Worm (Caenorhabditis elegans) whole organism, late embryonic: ENCODE measurements around the gene str-231.

ENCODE experiments used
- F13H6.1 ChIP-seq: sonication (generic microtip); optimal IDR thresholded peaks from 2 replicates; lab custom pipeline; 2016; ENCODE audit warnings: missing genetic modification characterization, missing compliant biosample characterization
- T23F11.4 ChIP-seq: fragments of 200-800 bp; sonication (Bioruptor generic); optimal IDR thresholded peaks from 2 replicates; lab custom pipeline; 2018; ENCODE audit warnings: mild to moderate bottlenecking, missing genetic modification characterization, missing compliant biosample characterization
- ama-1 ChIP-seq: fragments of 150-350 bp; optimal IDR thresholded peaks from 2 replicates; lab custom pipeline; 2014
- ceh-18 ChIP-seq: sonication (generic microtip); optimal IDR thresholded peaks from 2 replicates; lab custom pipeline; 2016; ENCODE audit warnings: missing genetic modification characterization, missing compliant biosample characterization
- ceh-19 ChIP-seq: fragments of 200-800 bp; sonication (Bioruptor generic); optimal IDR thresholded peaks from 2 replicates; lab custom pipeline; 2018; ENCODE audit warnings: mild to moderate bottlenecking, missing genetic modification characterization, missing compliant biosample characterization
- ceh-2 ChIP-seq: sonication (generic microtip); optimal IDR thresholded peaks from 2 replicates; lab custom pipeline; 2016; ENCODE audit warnings: missing genotype, missing genetic modification characterization, missing compliant biosample characterization
- ceh-22 ChIP-seq: sonication (generic microtip); optimal IDR thresholded peaks from 2 replicates; lab custom pipeline; 2017; ENCODE audit warnings: missing biosample characterization, missing genetic modification characterization
- ceh-30 ChIP-seq: fragments of 150-350 bp; optimal IDR thresholded peaks from 2 replicates; lab custom pipeline; 2014; ENCODE audit warnings: missing biosample characterization, missing genetic modification characterization
- ceh-34 ChIP-seq: sonication (generic microtip); optimal IDR thresholded peaks from 2 replicates; lab custom pipeline; 2016; ENCODE audit warnings: mild to moderate bottlenecking, missing genetic modification characterization, missing compliant biosample characterization
- ets-4 ChIP-seq: sonication (generic microtip); optimal IDR thresholded peaks from 2 replicates; lab custom pipeline; 2016; ENCODE audit warnings: missing genetic modification characterization, missing compliant biosample characterization
- fax-1 ChIP-seq: sonication (generic microtip); optimal IDR thresholded peaks from 2 replicates; lab custom pipeline; 2016; ENCODE audit warnings: missing genotype, missing genetic modification characterization, missing compliant biosample characterization
- fkh-6 ChIP-seq: sonication (generic microtip); optimal IDR thresholded peaks from 2 replicates; lab custom pipeline; 2016; ENCODE audit warnings: missing genetic modification characterization, missing compliant biosample characterization
- gmeb-2 ChIP-seq: sonication (generic microtip); optimal IDR thresholded peaks from 2 replicates; lab custom pipeline; 2016; ENCODE audit warnings: missing genetic modification characterization, inconsistent platforms, missing compliant biosample characterization
- hlh-13 ChIP-seq: fragments of 200-800 bp; sonication (Bioruptor generic); optimal IDR thresholded peaks from 2 replicates; lab custom pipeline; 2018; ENCODE audit warnings: mild to moderate bottlenecking, missing genetic modification characterization, missing compliant biosample characterization
- hlh-15 ChIP-seq: sonication (generic microtip); optimal IDR thresholded peaks from 2 replicates; lab custom pipeline; 2016; ENCODE audit warnings: missing genetic modification characterization, missing compliant biosample characterization
- hlh-30 ChIP-seq: sonication (generic microtip); optimal IDR thresholded peaks from 2 replicates; lab custom pipeline; 2017; ENCODE audit warnings: antibody characterized with exemption, missing genetic modification characterization, missing compliant biosample characterization; ENCODE audit not compliant: insufficient read depth
- hlh-6 ChIP-seq: sonication (generic microtip); optimal IDR thresholded peaks from 2 replicates; lab custom pipeline; 2016; ENCODE audit warnings: missing genotype, missing genetic modification characterization, missing compliant biosample characterization
- lim-6 ChIP-seq: sonication (generic microtip); optimal IDR thresholded peaks from 2 replicates; lab custom pipeline; 2016; ENCODE audit warnings: missing genetic modification characterization, missing compliant biosample characterization
- madf-2 ChIP-seq: sonication (generic microtip); optimal IDR thresholded peaks from 2 replicates; lab custom pipeline; 2017; ENCODE audit warnings: missing genetic modification characterization, missing compliant biosample characterization
- mec-3 ChIP-seq: sonication (generic microtip); optimal IDR thresholded peaks from 2 replicates; lab custom pipeline; 2016; ENCODE audit warnings: borderline replicate concordance, missing genetic modification characterization, missing compliant biosample characterization
- nfya-1 ChIP-seq: sonication (generic microtip); optimal IDR thresholded peaks from 2 replicates; lab custom pipeline; 2017; ENCODE audit warnings: missing genetic modification characterization, mild to moderate bottlenecking, missing compliant biosample characterization, antibody characterized with exemption, moderate library complexity
- nhr-11 ChIP-seq: fragments of 150-350 bp; optimal IDR thresholded peaks from 2 replicates; lab custom pipeline; 2014; ENCODE audit warnings: missing biosample characterization, missing genetic modification characterization
- odd-2 ChIP-seq: sonication (generic microtip); optimal IDR thresholded peaks from 2 replicates; lab custom pipeline; 2017; ENCODE audit warnings: antibody characterized with exemption, mild to moderate bottlenecking, missing genetic modification characterization, missing compliant biosample characterization
- pax-1 ChIP-seq: fragments of 150-350 bp; optimal IDR thresholded peaks from 2 replicates; lab custom pipeline; 2014; ENCODE audit warnings: missing biosample characterization, missing genetic modification characterization
- pha-4 ChIP-seq: fragments of 150-350 bp; optimal IDR thresholded peaks from 2 replicates; lab custom pipeline; 2018; ENCODE audit warnings: missing biosample characterization, missing genetic modification reagents, missing genetic modification characterization
- sox-2 ChIP-seq: fragments of 200-800 bp; sonication (Bioruptor generic); IDR thresholded peaks from 2 replicates; pipeline ENCODE4 v1.3.6; 2022; ENCODE audit warnings: missing genetic modification reagents, missing genetic modification characterization, missing compliant biosample characterization
- sox-4 ChIP-seq: sonication (generic microtip); optimal IDR thresholded peaks from 2 replicates; lab custom pipeline; 2017; ENCODE audit warnings: mild to moderate bottlenecking, missing genetic modification characterization, inconsistent platforms, missing compliant biosample characterization
- syd-9 ChIP-seq: sonication (generic microtip); optimal IDR thresholded peaks from 2 replicates; lab custom pipeline; 2016; ENCODE audit warnings: mild to moderate bottlenecking, missing genetic modification characterization, moderate library complexity, missing compliant biosample characterization
- tbx-2 ChIP-seq: sonication (generic microtip); optimal IDR thresholded peaks from 2 replicates; lab custom pipeline; 2016; ENCODE audit warnings: missing genetic modification characterization, missing compliant biosample characterization
- unc-3 ChIP-seq, 2 experiments: fragments of 200-800 bp in 1 of 2; sonication (Bioruptor generic) in 1 of 2; sonication (generic microtip) in 1 of 2; conservative IDR thresholded peaks in 1 of 2; optimal IDR thresholded peaks in 1 of 2; 2 replicates each; pipeline versions ENCODE4 v1.3.6 to Lab custom; 2016 to 2022; ENCODE audit warnings: missing compliant biosample characterization in 2 of 2, missing genetic modification characterization in 2 of 2, missing genetic modification reagents in 1 of 2
- unc-42 ChIP-seq: sonication (generic microtip); optimal IDR thresholded peaks from 2 replicates; lab custom pipeline; 2016; ENCODE audit warnings: missing genotype, missing genetic modification characterization, missing compliant biosample characterization
- unc-55 ChIP-seq: sonication (generic microtip); optimal IDR thresholded peaks from 2 replicates; lab custom pipeline; 2017; ENCODE audit warnings: missing biosample characterization, missing genetic modification reagents, missing genetic modification characterization
- unc-86 ChIP-seq: sonication (generic microtip); optimal IDR thresholded peaks from 2 replicates; lab custom pipeline; 2016; ENCODE audit warnings: missing genetic modification characterization, missing compliant biosample characterization

The str-231 gene

DNA sequence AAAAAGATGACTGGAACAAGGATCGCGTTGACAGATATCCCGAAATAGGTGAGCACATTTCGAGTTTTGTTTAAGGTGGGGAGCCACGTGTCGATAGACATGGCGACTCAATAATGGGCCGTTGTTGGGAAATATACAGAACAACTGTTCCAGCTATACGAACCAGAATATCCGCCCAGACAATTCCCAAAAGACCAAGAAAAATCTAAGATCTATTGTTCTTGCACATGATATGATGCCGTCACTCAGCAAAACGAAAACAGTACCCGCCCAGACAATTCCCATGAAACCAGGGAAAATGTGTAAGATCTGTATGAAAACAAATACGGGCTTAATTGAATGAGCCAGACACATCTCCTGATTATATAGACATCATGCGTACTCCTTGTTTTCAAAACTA, at the start of gene str-231:
str-231 (minus strand) TSS at position 101 of the 400 bp plus-strand sequence.
- no peak for TF ChIP-seq ceh-2
- TF ChIP-seq ets-4 (tag; lab: Kevin White, UChicago), result no peak
- no peak for TF ChIP-seq gmeb-2 (tag; lab: Kevin White, UChicago)
- no peak for TF ChIP-seq hlh-15 (tag; lab: Kevin White, UChicago)
- TF ChIP-seq ceh-19 (GFP tag; lab: Kevin White, UChicago), result no peak
- TF ChIP-seq madf-2 (tag; lab: Kevin White, UChicago), result no peak
- no peak for TF ChIP-seq sox-2 (GFP tag; lab: Robert Waterston, UW)
- TF ChIP-seq pha-4 (tag; lab: Kevin White, UChicago), result no peak
- TF ChIP-seq ceh-18 (tag; lab: Kevin White, UChicago), result no peak
- TF ChIP-seq, all 69 proteins: peak for 0

DNA sequence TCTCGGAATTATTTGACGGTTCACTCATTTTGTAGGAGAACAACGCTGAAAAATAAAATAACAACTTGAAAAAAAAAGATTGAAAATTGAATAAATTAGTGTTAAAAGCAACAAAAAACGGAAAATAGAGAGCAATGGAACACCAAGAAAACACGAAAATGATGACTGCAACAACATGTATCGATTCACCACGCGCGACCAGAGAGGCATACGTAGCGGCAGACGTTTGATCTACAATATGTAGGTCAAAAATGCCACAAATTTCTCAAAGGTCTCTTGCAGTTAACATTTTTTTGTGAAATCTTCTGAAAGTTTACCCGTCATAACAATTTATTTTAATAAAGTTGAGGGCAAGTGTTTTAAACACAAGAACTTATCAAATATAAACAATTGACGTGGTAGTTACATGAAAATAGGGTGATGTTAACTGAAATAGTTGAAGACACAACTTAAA, 49.6 kb upstream of the str-231 start, which contains the start of gene F14H3.5:
F14H3.5 (minus strand) TSS at position 51 of the 454 bp plus-strand sequence.
- TF ChIP-seq unc-86 (tag; lab: Kevin White, UChicago) (no peak), hlh-6 (no peak), lim-6 (tag; lab: Kevin White, UChicago) (no peak), odd-2 (tag; lab: Kevin White, UChicago) (no peak)

DNA sequence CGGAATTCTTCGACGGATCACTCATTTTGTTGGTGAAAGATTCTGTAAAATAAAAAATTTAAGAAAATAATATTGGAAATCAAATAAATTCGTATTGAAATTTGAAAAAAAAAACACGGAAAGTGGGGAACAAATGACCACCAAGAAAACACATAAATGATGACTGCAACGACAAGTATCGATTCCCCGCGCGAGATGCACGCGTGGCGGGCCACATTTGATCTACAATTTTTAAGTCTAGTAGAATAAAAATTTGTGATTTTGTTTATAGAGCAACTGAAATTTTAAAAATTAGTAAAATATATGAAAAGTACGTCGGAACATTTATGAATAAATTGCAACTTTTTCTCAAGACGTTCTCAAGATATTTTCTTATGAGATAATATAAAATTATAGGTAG, 47.6 kb upstream of the str-231 start, which contains the start of gene F14H3.4:
F14H3.4 (minus strand) TSS at position 42 of the 400 bp plus-strand sequence.
- TF ChIP-seq hlh-13 (GFP tag; lab: Kevin White, UChicago) (no peak), mec-3 (no peak), unc-3 (GFP tag; conservative IDR thresholded peaks at IDR 0.05; lab: Robert Waterston, UW) (no peak), unc-3 (tag; optimal IDR thresholded peaks at IDR 0.05; lab: Kevin White, UChicago) (no peak), tbx-2 (no peak), T23F11.4 (GFP tag; lab: Kevin White, UChicago) (no peak), nfya-1 (no peak), sox-4 (tag; lab: Kevin White, UChicago) (no peak), unc-86 (tag; lab: Kevin White, UChicago) (no peak)

DNA sequence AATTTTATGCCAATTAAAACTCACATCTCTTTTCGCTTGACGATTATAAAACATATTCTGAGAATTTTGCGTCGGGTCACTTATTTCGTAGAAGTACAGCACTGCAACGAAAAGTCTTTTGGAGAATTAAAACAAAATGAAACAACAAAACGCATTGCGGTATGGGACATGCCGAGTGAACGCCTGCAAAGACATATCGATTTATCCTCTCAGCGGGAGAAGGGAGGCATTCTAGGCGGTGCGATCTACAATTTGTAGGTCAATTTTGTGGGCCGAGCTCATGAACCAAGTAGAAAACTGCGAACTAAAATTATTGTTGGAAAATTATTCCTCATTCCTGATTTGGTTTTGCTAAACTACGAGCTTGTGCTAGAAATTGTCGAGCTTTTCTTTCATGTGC, 46.0 kb upstream of the str-231 start, which contains the start of gene F14H3.3:
F14H3.3 (minus strand) TSS at position 101 of the 400 bp plus-strand sequence.
- TF ChIP-seq F13H6.1 (tag; lab: Kevin White, UChicago) (no peak), ceh-34 (no peak), pax-1 (tag; lab: Kevin White, UChicago) (no peak), nhr-11 (tag; lab: Kevin White, UChicago) (no peak), unc-55 (GFP tag; lab: Kevin White, UChicago) (no peak), tbx-2 (no peak), ceh-30 (tag; lab: Kevin White, UChicago) (no peak), unc-3 (GFP tag; conservative IDR thresholded peaks at IDR 0.05; lab: Robert Waterston, UW) (no peak), unc-3 (tag; optimal IDR thresholded peaks at IDR 0.05; lab: Kevin White, UChicago) (no peak), fkh-6 (tag; lab: Kevin White, UChicago) (no peak), ceh-22 (tag; lab: Kevin White, UChicago) (no peak), ama-1 (lab: Kevin White, UChicago) (no peak), fax-1 (tag; lab: Kevin White, UChicago) (no peak), unc-86 (tag; lab: Kevin White, UChicago) (no peak)

DNA sequence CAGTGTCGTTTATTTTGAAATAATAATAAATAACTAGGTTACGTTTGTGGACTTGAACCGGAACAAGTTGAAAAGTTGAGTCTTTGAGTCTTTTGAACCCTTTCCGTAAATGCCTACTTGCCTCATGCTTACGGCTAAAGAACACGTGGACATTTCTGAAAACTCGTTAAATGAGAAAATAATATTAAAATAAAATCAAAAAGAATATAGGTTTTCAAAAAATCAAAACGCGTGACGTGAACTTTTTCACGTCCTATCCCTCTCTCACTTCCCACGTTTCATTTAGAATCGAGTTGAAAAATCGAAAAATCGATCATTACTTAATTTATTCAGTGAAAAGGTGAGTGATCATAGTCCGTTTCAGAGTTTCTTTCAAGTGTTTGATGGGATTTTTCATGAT, 41.8 kb upstream of the str-231 start, which contains the start of gene best-12:
best-12 (plus strand) TSS at position 301 of the 400 bp plus-strand sequence.
- TF ChIP-seq F13H6.1 (tag; lab: Kevin White, UChicago), result no peak
- no peak for TF ChIP-seq unc-42 (tag; lab: Kevin White, UChicago)
- no peak for TF ChIP-seq hlh-30 (tag; lab: Kevin White, UChicago)
- TF ChIP-seq syd-9 (tag; lab: Kevin White, UChicago), result no peak
- no peak for TF ChIP-seq T23F11.4 (GFP tag; lab: Kevin White, UChicago)
- TF ChIP-seq ceh-34, result no peak
